Worm (Caenorhabditis elegans): Measurements from ENCODE around the gene T11G6.3.

DNA sequence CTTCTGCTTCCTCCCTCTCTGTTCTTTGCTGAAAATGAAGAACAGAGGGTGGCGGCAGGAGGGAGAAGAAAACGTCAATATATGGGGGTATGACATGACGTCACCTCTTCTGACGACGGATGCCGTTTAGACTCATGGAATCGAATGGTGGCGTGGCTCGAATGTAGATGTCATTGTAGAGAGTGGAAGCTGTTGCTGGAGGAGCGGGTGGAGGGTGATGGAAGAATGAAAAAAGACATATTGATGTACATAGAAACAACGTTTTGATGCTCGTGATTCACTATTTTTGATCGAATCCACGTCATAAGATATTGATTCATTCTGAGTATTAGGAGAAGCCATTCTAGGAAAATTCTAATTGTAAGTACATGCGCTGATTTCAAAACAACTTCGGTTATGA is 36.0 kb downstream of the T11G6.3 start:
- no peak for TF ChIP-seq ama-1 (optimal IDR thresholded peaks at IDR 0.05)
- no peak for TF ChIP-seq flt-1 (GFP tag; IDR thresholded peaks at IDR 0.05)
- no peak for TF ChIP-seq aly-1 (tag; optimal IDR thresholded peaks at IDR 0.05)
- no peak for TF ChIP-seq tra-4 (tag; optimal IDR thresholded peaks at IDR 0.05)
- no peak for TF ChIP-seq B0310.2 (tag; optimal IDR thresholded peaks at IDR 0.05)
- no peak for TF ChIP-seq F13C5.2 (tag; optimal IDR thresholded peaks at IDR 0.05)
- no peak for TF ChIP-seq tbx-37 (GFP tag; conservative IDR thresholded peaks at IDR 0.05)
- TF ChIP-seq ets-7 (tag; optimal IDR thresholded peaks at IDR 0.05), result no peak
- TF ChIP-seq hmbx-1 (tag; optimal IDR thresholded peaks at IDR 0.05), result no peak
- TF ChIP-seq ceh-13 (GFP tag; optimal IDR thresholded peaks at IDR 0.05), result no peak
- no peak for TF ChIP-seq tbx-11 (GFP tag; IDR thresholded peaks at IDR 0.05)

Measured in whole organism, early embryonic.